Fruit fly (Drosophila melanogaster) whole organism, embryonic: Measurements from ENCODE around the gene nonA.

ENCODE experiments used
- Asciz ChIP-seq: fragments of 200-800 bp; sonication (Bioruptor generic); optimal IDR thresholded peaks from 2 replicates; lab custom pipeline; 2017; ENCODE audit warnings: missing biosample characterization, mild to moderate bottlenecking, missing genetic modification characterization, missing genetic modification reagents
- CG10209 ChIP-seq: fragments of 200-800 bp; sonication (Bioruptor generic); optimal IDR thresholded peaks from 3 replicates; lab custom pipeline; 2017; ENCODE audit warnings: missing biosample characterization, mild to moderate bottlenecking, missing genetic modification characterization, missing genetic modification reagents
- CG10274 ChIP-seq: fragments of 200-800 bp; sonication (Bioruptor generic); optimal IDR thresholded peaks from 3 replicates; lab custom pipeline; 2017; ENCODE audit warnings: missing biosample characterization, mild to moderate bottlenecking, missing genetic modification characterization
- CG10321 ChIP-seq: fragments of 200-800 bp; sonication (Bioruptor generic); IDR thresholded peaks from 2 replicates; pipeline ENCODE4 v1.3.6; 2022; ENCODE audit warnings: missing biosample characterization, missing genetic modification characterization
- CG10431 ChIP-seq: fragments of 200-800 bp; sonication (Bioruptor generic); optimal IDR thresholded peaks from 3 replicates; lab custom pipeline; 2018; ENCODE audit warnings: missing biosample characterization, mild to moderate bottlenecking, missing genetic modification characterization
- CG10543 ChIP-seq: fragments of 200-800 bp; sonication (Bioruptor generic); optimal IDR thresholded peaks from 3 replicates; lab custom pipeline; 2017; ENCODE audit warnings: missing biosample characterization, mild to moderate bottlenecking, missing genetic modification characterization, moderate library complexity
- CG10979 ChIP-seq: fragments of 200-800 bp; sonication (Bioruptor generic); optimal IDR thresholded peaks from 2 replicates; lab custom pipeline; 2018; ENCODE audit warnings: missing biosample characterization, mild to moderate bottlenecking, missing genetic modification characterization, moderate library complexity
- CG12236 ChIP-seq: fragments of 200-800 bp; sonication (Bioruptor generic); optimal IDR thresholded peaks from 2 replicates; lab custom pipeline; 2016; ENCODE audit warnings: missing biosample characterization, missing genetic modification characterization
- CG13894 ChIP-seq: fragments of 200-800 bp; sonication (Bioruptor generic); optimal IDR thresholded peaks from 3 replicates; lab custom pipeline; 2018; ENCODE audit warnings: missing biosample characterization, mild to moderate bottlenecking, missing genetic modification characterization, moderate library complexity
- CG18764 ChIP-seq: fragments of 200-800 bp; sonication (Bioruptor generic); optimal IDR thresholded peaks from 3 replicates; lab custom pipeline; 2016; ENCODE audit warnings: missing biosample characterization, missing genetic modification characterization
- CG2120 ChIP-seq: fragments of 200-800 bp; sonication (Bioruptor generic); optimal IDR thresholded peaks from 3 replicates; lab custom pipeline; 2016; ENCODE audit warnings: missing biosample characterization, missing genetic modification characterization
- CG3838 ChIP-seq: fragments of 200-800 bp; sonication (Bioruptor generic); optimal IDR thresholded peaks from 3 replicates; lab custom pipeline; 2016; ENCODE audit warnings: missing biosample characterization, missing genetic modification characterization
- CG43689 ChIP-seq: fragments of 200-800 bp; sonication (Bioruptor generic); IDR thresholded peaks from 2 replicates; pipeline ENCODE4 v1.3.6; 2022; ENCODE audit warnings: missing biosample characterization, missing genetic modification characterization
- CG4854 ChIP-seq: fragments of 200-800 bp; sonication (Bioruptor generic); optimal IDR thresholded peaks from 2 replicates; lab custom pipeline; 2016; ENCODE audit warnings: missing biosample characterization, missing genetic modification characterization, inconsistent platforms
- CG7786 ChIP-seq: fragments of 200-800 bp; sonication (Bioruptor generic); optimal IDR thresholded peaks from 2 replicates; lab custom pipeline; 2016; ENCODE audit warnings: missing biosample characterization, missing genetic modification characterization
- CG9727 ChIP-seq: fragments of 200-800 bp; sonication (Bioruptor generic); optimal IDR thresholded peaks from 3 replicates; lab custom pipeline; 2017; ENCODE audit warnings: missing biosample characterization, mild to moderate bottlenecking, missing genetic modification characterization
- Doc2 ChIP-seq: fragments of 200-800 bp; sonication (Bioruptor generic); IDR thresholded peaks from 2 replicates; pipeline ENCODE4 v1.3.6; 2022; ENCODE audit warnings: missing biosample characterization, missing genetic modification characterization
- Elba2 ChIP-seq: fragments of 200-800 bp; sonication (Bioruptor generic); optimal IDR thresholded peaks from 3 replicates; lab custom pipeline; 2016; ENCODE audit warnings: missing biosample characterization, missing genetic modification characterization
- Fer1 ChIP-seq: fragments of 200-800 bp; sonication (Bioruptor generic); optimal IDR thresholded peaks from 2 replicates; lab custom pipeline; 2017; ENCODE audit warnings: missing biosample characterization, mild to moderate bottlenecking, missing genetic modification characterization
- GATAe ChIP-seq: fragments of 200-800 bp; sonication (Bioruptor generic); conservative IDR thresholded peaks from 2 replicates; pipeline ENCODE4 v1.3.6; 2022; ENCODE audit warnings: missing biosample characterization, missing genetic modification characterization
- Hey ChIP-seq: fragments of 200-800 bp; sonication (Bioruptor generic); optimal IDR thresholded peaks from 3 replicates; lab custom pipeline; 2018; ENCODE audit warnings: missing biosample characterization, mild to moderate bottlenecking, missing genetic modification characterization
- Kr ChIP-seq: fragments of 200-800 bp; sonication (Bioruptor generic); optimal IDR thresholded peaks from 2 replicates; lab custom pipeline; 2017; ENCODE audit warnings: missing biosample characterization, mild to moderate bottlenecking, missing genetic modification characterization
- Mad ChIP-seq: fragments of 200-800 bp; sonication (Bioruptor generic); optimal IDR thresholded peaks from 2 replicates; lab custom pipeline; 2016; ENCODE audit warnings: missing biosample characterization, missing genetic modification characterization
- Neu2 ChIP-seq: fragments of 200-800 bp; sonication (Bioruptor generic); optimal IDR thresholded peaks from 3 replicates; lab custom pipeline; 2016; ENCODE audit warnings: missing biosample characterization, missing genetic modification characterization, borderline replicate concordance
- Oaz ChIP-seq: fragments of 200-800 bp; sonication (Bioruptor generic); IDR thresholded peaks from 2 replicates; pipeline ENCODE4 v1.3.6; 2022; ENCODE audit warnings: missing biosample characterization, missing genetic modification characterization
- Optix ChIP-seq: fragments of 200-800 bp; sonication (Bioruptor generic); IDR thresholded peaks from 3 replicates; pipeline ENCODE4 v1.3.6; 2022; ENCODE audit warnings: missing biosample characterization, missing genetic modification characterization
- Ptx1 ChIP-seq: fragments of 200-800 bp; sonication (Bioruptor generic); IDR thresholded peaks from 2 replicates; pipeline ENCODE4 v1.3.6; 2022; ENCODE audit warnings: missing biosample characterization, missing genetic modification characterization
- Side ChIP-seq: fragments of 200-800 bp; sonication (Bioruptor generic); optimal IDR thresholded peaks from 2 replicates; lab custom pipeline; 2016; ENCODE audit warnings: missing biosample characterization, missing genetic modification characterization
- ac ChIP-seq: fragments of 200-800 bp; sonication (Bioruptor generic); optimal IDR thresholded peaks from 3 replicates; lab custom pipeline; 2017; ENCODE audit warnings: missing biosample characterization, mild to moderate bottlenecking, missing genetic modification characterization
- cas ChIP-seq: fragments of 200-800 bp; sonication (Bioruptor generic); IDR thresholded peaks from 2 replicates; pipeline ENCODE4 v1.3.6; 2022; ENCODE audit warnings: missing biosample characterization, missing genetic modification characterization
- disco-r ChIP-seq: fragments of 200-800 bp; sonication (Bioruptor generic); optimal IDR thresholded peaks from 2 replicates; lab custom pipeline; 2016; ENCODE audit warnings: missing biosample characterization, missing genetic modification characterization
- eve ChIP-seq, 2 experiments: fragments of >200 bp; optimal IDR thresholded peaks; 2 replicates each; lab custom pipeline; 2017; ENCODE audit warnings: missing biosample characterization in 2 of 2, missing genetic modification characterization in 2 of 2
- hb ChIP-seq: fragments of 200-800 bp; sonication (Bioruptor generic); IDR thresholded peaks from 3 replicates; pipeline ENCODE4 v1.3.6; 2022; ENCODE audit warnings: missing biosample characterization, missing genetic modification characterization; ENCODE audit not compliant: partially characterized antibody
- kni ChIP-seq: fragments of 200-800 bp; sonication (Bioruptor generic); optimal IDR thresholded peaks from 3 replicates; lab custom pipeline; 2017; ENCODE audit warnings: mild to moderate bottlenecking, missing biosample characterization, missing genetic modification reagents, missing genetic modification characterization
- lab ChIP-seq: fragments of 200-800 bp; sonication (Bioruptor generic); optimal IDR thresholded peaks from 3 replicates; lab custom pipeline; 2017; ENCODE audit warnings: missing biosample characterization, missing genetic modification characterization, mild to moderate bottlenecking, moderate library complexity, missing genetic modification reagents
- lmd ChIP-seq: fragments of 200-800 bp; sonication (Bioruptor generic); IDR thresholded peaks from 2 replicates; pipeline ENCODE4 v1.3.6; 2022; ENCODE audit warnings: missing biosample characterization, missing genetic modification characterization
- lov ChIP-seq, 2 experiments: fragments of 200-800 bp in 1 of 2; fragments of >200 bp in 1 of 2; sonication (Bioruptor generic) in 1 of 2; IDR thresholded peaks in 1 of 2; optimal IDR thresholded peaks in 1 of 2; 2 replicates in 1 of 2; 3 replicates in 1 of 2; pipeline versions ENCODE4 v1.3.6 to Lab custom; 2017 to 2022; ENCODE audit warnings: missing biosample characterization in 1 of 2, missing genetic modification characterization in 1 of 2
- mld ChIP-seq: fragments of 200-800 bp; sonication (Bioruptor generic); IDR thresholded peaks from 3 replicates; pipeline ENCODE4 v1.3.6; 2022; ENCODE audit warnings: missing biosample characterization, missing genetic modification characterization; ENCODE audit not compliant: partially characterized antibody
- pan ChIP-seq, 4 experiments: fragments of >200 bp in 3 of 4; fragments of 200-800 bp in 1 of 4; sonication (Bioruptor generic) in 1 of 4; optimal IDR thresholded peaks in 3 of 4; IDR thresholded peaks in 1 of 4; 2 replicates each; pipeline versions ENCODE4 v1.3.6 to Lab custom; 2017 to 2022; ENCODE audit warnings: missing biosample characterization in 2 of 4, missing genetic modification characterization in 2 of 4, mixed read lengths in 1 of 4
- phol ChIP-seq: fragments of 200-800 bp; sonication (Bioruptor generic); optimal IDR thresholded peaks from 3 replicates; lab custom pipeline; 2018; ENCODE audit warnings: missing biosample characterization, mild to moderate bottlenecking, missing genetic modification characterization, moderate library complexity
- prd ChIP-seq, 3 experiments: fragments of >200 bp in 2 of 3; fragments of 200-800 bp in 1 of 3; sonication (Bioruptor generic) in 1 of 3; optimal IDR thresholded peaks in 2 of 3; IDR thresholded peaks in 1 of 3; 2 replicates in 2 of 3; 3 replicates in 1 of 3; pipeline versions ENCODE4 v1.3.6 to Lab custom; 2017 to 2022; ENCODE audit warnings: missing biosample characterization in 1 of 3, missing genetic modification characterization in 1 of 3
- schlank ChIP-seq: fragments of 200-800 bp; sonication (Bioruptor generic); optimal IDR thresholded peaks from 2 replicates; lab custom pipeline; 2018; ENCODE audit warnings: missing biosample characterization, mild to moderate bottlenecking, missing genetic modification characterization
- slp2 ChIP-seq: fragments of 200-800 bp; sonication (Bioruptor generic); optimal IDR thresholded peaks from 2 replicates; lab custom pipeline; 2016; ENCODE audit warnings: missing biosample characterization, missing genetic modification characterization
- sug ChIP-seq: fragments of 200-800 bp; optimal IDR thresholded peaks from 2 replicates; lab custom pipeline; 2019; ENCODE audit warnings: missing biosample characterization, mild to moderate bottlenecking, missing genetic modification characterization, moderate library complexity
- tgo ChIP-seq: fragments of 200-800 bp; sonication (Bioruptor generic); IDR thresholded peaks from 3 replicates; pipeline ENCODE4 v1.3.6; 2022; ENCODE audit warnings: missing biosample characterization, missing genetic modification characterization
- tup ChIP-seq: fragments of 200-800 bp; sonication (Bioruptor generic); optimal IDR thresholded peaks from 2 replicates; lab custom pipeline; 2016; ENCODE audit warnings: missing biosample characterization, mild to moderate bottlenecking, missing genetic modification characterization, moderate library complexity
- wdn ChIP-seq: fragments of 200-800 bp; sonication (Bioruptor generic); IDR thresholded peaks from 2 replicates; pipeline ENCODE4 v1.3.6; 2022; ENCODE audit warnings: missing biosample characterization, missing genetic modification characterization
- zfh1 ChIP-seq: fragments of 200-800 bp; sonication (Bioruptor generic); IDR thresholded peaks from 3 replicates; pipeline ENCODE4 v1.3.6; 2022; ENCODE audit warnings: missing biosample characterization, missing genetic modification characterization

Gene nonA

dm6 chrX:16403811-16404420 lies 42.5 kb downstream of the nonA start (continued):
- TF ChIP-seq lov (optimal IDR thresholded peaks at IDR 0.05; lab: Kevin White, UChicago) (no peak), lov (GFP tag; IDR thresholded peaks at IDR 0.05; lab: Robert Waterston, UW) (no peak), CG2120 (GFP tag; lab: Kevin White, UChicago) (peak; percentile 91), slp2 (GFP tag; lab: Kevin White, UChicago) (peak; percentile 23), CG10431 (GFP tag; lab: Kevin White, UChicago) (no peak), CG10321 (GFP tag; lab: Robert Waterston, UW) (peak; percentile 47; the same call in 1 of the 2 replicates), Kr (GFP tag; lab: Kevin White, UChicago) (no peak), CG3838 (peak; percentile 8), lab (GFP tag; lab: Kevin White, UChicago) (peak; percentile 91), Elba2 (no peak), mld (GFP tag; lab: Robert Waterston, UW) (no peak), zfh1 (GFP tag; lab: Robert Waterston, UW) (peak; percentile 28; the same call in 2 of the 3 replicates), hb (GFP tag; lab: Robert Waterston, UW) (no peak), CG18764 (no peak), ac (GFP tag; lab: Kevin White, UChicago) (no peak), Mad (GFP tag; lab: Kevin White, UChicago) (peak; percentile 62), CG10543 (GFP tag; lab: Kevin White, UChicago) (peak; percentile 44), CG10274 (GFP tag; lab: Kevin White, UChicago) (peak; percentile 21), Optix (GFP tag; lab: Robert Waterston, UW) (no peak), Oaz (peak; percentile 52), CG10979 (tag; lab: Kevin White, UChicago) (peak; percentile 59), CG12236 (no peak), disco-r (GFP tag; lab: Kevin White, UChicago) (no peak), sug (tag; lab: Kevin White, UChicago) (peak; percentile 70), Fer1 (GFP tag; lab: Kevin White, UChicago) (peak; percentile 85), kni (GFP tag; lab: Kevin White, UChicago) (no peak), phol (tag; lab: Kevin White, UChicago) (peak; percentile 74), CG7786 (GFP tag; lab: Kevin White, UChicago) (peak; percentile 31), GATAe (peak; percentile 44), Doc2 (GFP tag; lab: Robert Waterston, UW) (no peak), Hey (tag; lab: Kevin White, UChicago) (peak; percentile 55), Ptx1 (peak; percentile 81), pan (optimal IDR thresholded peaks at IDR 0.05; lab: Kevin White, UChicago) (no peak), pan (GFP tag; optimal IDR thresholded peaks at IDR 0.05 in 1 of 2, IDR thresholded peaks at IDR 0.05 in 1 of 2) (peak in 1 of 2 experiments; percentile 84), wdn (GFP tag; lab: Robert Waterston, UW) (peak; percentile 63), cas (GFP tag; lab: Robert Waterston, UW) (no peak), Side (GFP tag; lab: Kevin White, UChicago) (peak; percentile 43), schlank (tag; lab: Kevin White, UChicago) (peak; percentile 48), prd (optimal IDR thresholded peaks at IDR 0.05; lab: Kevin White, UChicago) (no peak), prd (GFP tag; IDR thresholded peaks at IDR 0.05; lab: Robert Waterston, UW) (peak; percentile 80), tup (GFP tag; lab: Kevin White, UChicago) (peak; percentile 37), tgo (GFP tag; lab: Robert Waterston, UW) (peak; percentile 84), CG4854 (GFP tag; lab: Kevin White, UChicago) (no peak), CG13894 (tag; lab: Kevin White, UChicago) (no peak), lmd (GFP tag; lab: Robert Waterston, UW) (peak; percentile 81), CG43689 (GFP tag; lab: Robert Waterston, UW) (peak; percentile 65), CG9727 (peak; percentile 75), Neu2 (GFP tag; lab: Kevin White, UChicago) (no peak), CG10209 (peak; percentile 82), eve (GFP tag; optimal IDR thresholded peaks at IDR 0.05; lab: Kevin White, UChicago) (no peak), Asciz (GFP tag; lab: Kevin White, UChicago) (peak; percentile 78)
